Fruit fly (Drosophila melanogaster) whole organism, embryonic: ENCODE measurements around the gene Col4a1.
A peak's percentile ranks its signal among the peaks of the same experiment; 100 is the strongest.

Experiments
- ATbp ChIP-seq: fragments of 200-800 bp; sonication (Bioruptor generic); optimal IDR thresholded peaks from 2 replicates; lab custom pipeline; 2017; ENCODE audit warnings: missing biosample characterization, mild to moderate bottlenecking, missing genetic modification characterization, missing genetic modification reagents
- Antp ChIP-seq: fragments of 200-800 bp; sonication (Bioruptor generic); optimal IDR thresholded peaks from 3 replicates; lab custom pipeline; 2016; ENCODE audit warnings: missing biosample characterization, missing genetic modification characterization
- Awh ChIP-seq: fragments of 200-800 bp; sonication (Bioruptor generic); IDR thresholded peaks from 2 replicates; pipeline ENCODE4, ENCODE4 v1.3.6; 2022; ENCODE audit warnings: missing biosample characterization, missing genetic modification characterization
- B-H1 ChIP-seq: fragments of 200-800 bp; sonication (Bioruptor generic); IDR thresholded peaks from 3 replicates; pipeline ENCODE4 v1.3.6; 2022; ENCODE audit warnings: missing biosample characterization, missing genetic modification characterization
- Bgb ChIP-seq: fragments of 200-800 bp; sonication (Bioruptor generic); IDR thresholded peaks from 2 replicates; pipeline ENCODE4 v1.3.6; 2022; ENCODE audit warnings: missing biosample characterization, missing genetic modification characterization; ENCODE audit not compliant: partially characterized antibody
- CG10274 ChIP-seq: fragments of 200-800 bp; sonication (Bioruptor generic); optimal IDR thresholded peaks from 3 replicates; lab custom pipeline; 2017; ENCODE audit warnings: missing biosample characterization, mild to moderate bottlenecking, missing genetic modification characterization
- CG11504 ChIP-seq: fragments of 200-800 bp; sonication (Bioruptor generic); optimal IDR thresholded peaks from 3 replicates; lab custom pipeline; 2019; ENCODE audit warnings: missing biosample characterization, mild to moderate bottlenecking, missing genetic modification characterization, moderate library complexity
- CG12219 ChIP-seq: fragments of 200-800 bp; sonication (Bioruptor generic); optimal IDR thresholded peaks from 3 replicates; lab custom pipeline; 2018; ENCODE audit warnings: missing biosample characterization, mild to moderate bottlenecking, missing genetic modification characterization
- CG13296 ChIP-seq: fragments of 200-800 bp; sonication (Bioruptor generic); optimal IDR thresholded peaks from 3 replicates; lab custom pipeline; 2018; ENCODE audit warnings: missing biosample characterization, mild to moderate bottlenecking, missing genetic modification characterization
- CG14710 ChIP-seq: fragments of 200-800 bp; sonication (Bioruptor generic); optimal IDR thresholded peaks from 3 replicates; lab custom pipeline; 2019; ENCODE audit warnings: missing biosample characterization, mild to moderate bottlenecking, missing genetic modification characterization, moderate library complexity
- CG15479 ChIP-seq: fragments of 200-800 bp; sonication (Bioruptor generic); optimal IDR thresholded peaks from 3 replicates; lab custom pipeline; 2019; ENCODE audit warnings: missing biosample characterization, mild to moderate bottlenecking, missing genetic modification characterization, moderate library complexity
- CG15514 ChIP-seq: fragments of 200-800 bp; sonication (Bioruptor generic); optimal IDR thresholded peaks from 3 replicates; lab custom pipeline; 2017; ENCODE audit warnings: missing biosample characterization, missing genetic modification characterization, mild to moderate bottlenecking, moderate library complexity, missing genetic modification reagents
- CG17361 ChIP-seq: fragments of 200-800 bp; sonication (Bioruptor generic); IDR thresholded peaks from 3 replicates; pipeline ENCODE4 v1.3.6; 2022; ENCODE audit warnings: missing biosample characterization, missing genetic modification characterization
- CG17568 ChIP-seq: fragments of 200-800 bp; sonication (Bioruptor generic); optimal IDR thresholded peaks from 2 replicates; lab custom pipeline; 2018; ENCODE audit warnings: missing biosample characterization, mild to moderate bottlenecking, missing genetic modification characterization, moderate library complexity
- CG18476 ChIP-seq: fragments of 200-800 bp; sonication (Bioruptor generic); optimal IDR thresholded peaks from 2 replicates; lab custom pipeline; 2016; ENCODE audit warnings: missing biosample characterization, mild to moderate bottlenecking, missing genetic modification characterization
- CG18599 ChIP-seq: fragments of 200-800 bp; sonication (Bioruptor generic); optimal IDR thresholded peaks from 3 replicates; lab custom pipeline; 2017; ENCODE audit warnings: missing biosample characterization, missing genetic modification characterization, mild to moderate bottlenecking, moderate library complexity, missing genetic modification reagents
- CG2129 ChIP-seq: fragments of 200-800 bp; sonication (Bioruptor generic); IDR thresholded peaks from 2 replicates; pipeline ENCODE4 v1.3.6; 2022; ENCODE audit warnings: missing biosample characterization, missing genetic modification characterization; ENCODE audit not compliant: partially characterized antibody
- CG2712 ChIP-seq: fragments of 200-800 bp; optimal IDR thresholded peaks from 3 replicates; lab custom pipeline; 2019; ENCODE audit warnings: missing biosample characterization, mild to moderate bottlenecking, missing genetic modification characterization, moderate library complexity
- CG32767 ChIP-seq: fragments of 200-800 bp; sonication (Bioruptor generic); IDR thresholded peaks from 2 replicates; pipeline ENCODE4 v1.3.6; 2022; ENCODE audit warnings: missing biosample characterization, missing genetic modification characterization
- CG32772 ChIP-seq: fragments of 200-800 bp; sonication (Bioruptor generic); IDR thresholded peaks from 2 replicates; pipeline ENCODE4 v1.3.6; 2022; ENCODE audit warnings: missing biosample characterization, missing genetic modification characterization
- CG43689 ChIP-seq: fragments of 200-800 bp; sonication (Bioruptor generic); IDR thresholded peaks from 2 replicates; pipeline ENCODE4 v1.3.6; 2022; ENCODE audit warnings: missing biosample characterization, missing genetic modification characterization
- CG4820 ChIP-seq: fragments of 200-800 bp; sonication (Bioruptor generic); optimal IDR thresholded peaks from 3 replicates; lab custom pipeline; 2016; ENCODE audit warnings: missing biosample characterization, missing genetic modification characterization
- CG5953 ChIP-seq: fragments of 200-800 bp; sonication (Bioruptor generic); IDR thresholded peaks from 2 replicates; pipeline ENCODE4 v1.3.6; 2022; ENCODE audit warnings: missing biosample characterization, missing genetic modification characterization
- CG8281 ChIP-seq: fragments of 200-800 bp; sonication (Bioruptor generic); optimal IDR thresholded peaks from 2 replicates; lab custom pipeline; 2018; ENCODE audit warnings: missing biosample characterization, mild to moderate bottlenecking, missing genetic modification characterization, moderate library complexity
- CG8290 ChIP-seq, 3 experiments: fragments of 200-800 bp; sonication (Bioruptor generic); optimal IDR thresholded peaks; 2 replicates each; lab custom pipeline; 2016 to 2019; ENCODE audit warnings: missing biosample characterization in 3 of 3, missing genetic modification characterization in 3 of 3, mild to moderate bottlenecking in 2 of 3, moderate library complexity in 1 of 3
- CG8359 ChIP-seq: fragments of 200-800 bp; sonication (Bioruptor generic); optimal IDR thresholded peaks from 2 replicates; lab custom pipeline; 2017; ENCODE audit warnings: missing biosample characterization, mild to moderate bottlenecking, missing genetic modification characterization, borderline replicate concordance
- CG8388 ChIP-seq: fragments of 200-800 bp; sonication (Bioruptor generic); optimal IDR thresholded peaks from 2 replicates; lab custom pipeline; 2019; ENCODE audit warnings: missing biosample characterization, mild to moderate bottlenecking, missing genetic modification characterization, moderate library complexity
- CG8765 ChIP-seq: fragments of 200-800 bp; sonication (Bioruptor generic); IDR thresholded peaks from 2 replicates; pipeline ENCODE4 v1.3.6; 2022; ENCODE audit warnings: missing biosample characterization, missing genetic modification characterization
- CG9797 ChIP-seq: fragments of 200-800 bp; sonication (Bioruptor generic); optimal IDR thresholded peaks from 3 replicates; lab custom pipeline; 2018; ENCODE audit warnings: missing biosample characterization, mild to moderate bottlenecking, missing genetic modification characterization
- D ChIP-seq, 2 experiments: fragments of 200-800 bp in 1 of 2; fragments of >200 bp in 1 of 2; sonication (Bioruptor generic) in 1 of 2; optimal IDR thresholded peaks; 2 replicates in 1 of 2; 3 replicates in 1 of 2; lab custom pipeline; 2017; ENCODE audit warnings: mild to moderate bottlenecking in 1 of 2, missing biosample characterization in 1 of 2, missing genetic modification characterization in 1 of 2, missing genetic modification reagents in 1 of 2
- Dip3 ChIP-seq: fragments of 200-800 bp; sonication (Bioruptor generic); optimal IDR thresholded peaks from 3 replicates; lab custom pipeline; 2016; ENCODE audit warnings: missing biosample characterization, missing genetic modification characterization
- E2f1 ChIP-seq: fragments of 200-800 bp; sonication (Bioruptor generic); IDR thresholded peaks from 2 replicates; pipeline ENCODE4 v1.3.6; 2022; ENCODE audit warnings: missing biosample characterization, missing genetic modification characterization
- Ets65A ChIP-seq: fragments of 200-800 bp; sonication (Bioruptor generic); peaks from one replicate; lab custom pipeline; 2016; ENCODE audit warnings: missing biosample characterization, missing genetic modification characterization
- Hr51 ChIP-seq, 2 experiments: fragments of 200-800 bp; sonication (Bioruptor generic); optimal IDR thresholded peaks; 2 replicates in 1 of 2; 3 replicates in 1 of 2; lab custom pipeline; 2016 to 2018; ENCODE audit warnings: missing biosample characterization in 2 of 2, missing genetic modification characterization in 2 of 2, mild to moderate bottlenecking in 1 of 2, moderate library complexity in 1 of 2
- NC2β ChIP-seq: fragments of 200-800 bp; sonication (Bioruptor generic); optimal IDR thresholded peaks from 2 replicates; lab custom pipeline; 2016; ENCODE audit warnings: missing biosample characterization, missing genetic modification characterization
- Six4 ChIP-seq: fragments of 200-800 bp; sonication (Bioruptor generic); optimal IDR thresholded peaks from 2 replicates; lab custom pipeline; 2016; ENCODE audit warnings: missing biosample characterization, missing genetic modification characterization
- bcd ChIP-seq: fragments of 200-800 bp; sonication (Bioruptor generic); optimal IDR thresholded peaks from 2 replicates; lab custom pipeline; 2017; ENCODE audit warnings: missing biosample characterization, mild to moderate bottlenecking, missing genetic modification characterization
- emc ChIP-seq: fragments of 200-800 bp; sonication (Bioruptor generic); optimal IDR thresholded peaks from 2 replicates; lab custom pipeline; 2016; ENCODE audit warnings: missing biosample characterization, missing genetic modification characterization
- fu2 ChIP-seq: fragments of 200-800 bp; sonication (Bioruptor generic); optimal IDR thresholded peaks from 2 replicates; lab custom pipeline; 2016; ENCODE audit warnings: missing biosample characterization, missing genetic modification characterization
- gem ChIP-seq: fragments of 200-800 bp; sonication (Bioruptor generic); optimal IDR thresholded peaks from 2 replicates; lab custom pipeline; 2019; ENCODE audit warnings: missing biosample characterization, mild to moderate bottlenecking, missing genetic modification characterization, moderate library complexity
- gt ChIP-seq: fragments of 200-800 bp; sonication (Bioruptor generic); IDR thresholded peaks from 2 replicates; pipeline ENCODE4 v1.3.6; 2022; ENCODE audit warnings: missing biosample characterization, missing genetic modification characterization
- h ChIP-seq: fragments of >200 bp; optimal IDR thresholded peaks from 2 replicates; lab custom pipeline; 2017
- ind ChIP-seq: fragments of 200-800 bp; sonication (Bioruptor generic); optimal IDR thresholded peaks from 3 replicates; lab custom pipeline; 2016; ENCODE audit warnings: missing biosample characterization, missing genetic modification characterization
- kni ChIP-seq: fragments of 200-800 bp; sonication (Bioruptor generic); optimal IDR thresholded peaks from 3 replicates; lab custom pipeline; 2017; ENCODE audit warnings: mild to moderate bottlenecking, missing biosample characterization, missing genetic modification reagents, missing genetic modification characterization
- repo ChIP-seq: fragments of 200-800 bp; sonication (Bioruptor generic); optimal IDR thresholded peaks from 2 replicates; lab custom pipeline; 2016; ENCODE audit warnings: missing biosample characterization, missing genetic modification characterization
- rib ChIP-seq: fragments of 200-800 bp; sonication (Bioruptor generic); IDR thresholded peaks from 2 replicates; pipeline ENCODE4 v1.3.6; 2022; ENCODE audit warnings: missing biosample characterization, missing genetic modification characterization
- sd ChIP-seq: fragments of 200-800 bp; sonication (Bioruptor generic); optimal IDR thresholded peaks from 3 replicates; lab custom pipeline; 2018; ENCODE audit warnings: missing biosample characterization, mild to moderate bottlenecking, missing genetic modification characterization, moderate library complexity
- ssp ChIP-seq: fragments of 200-800 bp; sonication (Bioruptor generic); IDR thresholded peaks from 2 replicates; pipeline ENCODE4 v1.3.6; 2022; ENCODE audit warnings: missing biosample characterization, missing genetic modification characterization
- tx ChIP-seq: fragments of 200-800 bp; sonication (Bioruptor generic); optimal IDR thresholded peaks from 2 replicates; lab custom pipeline; 2016; ENCODE audit warnings: missing biosample characterization, missing genetic modification characterization

Gene Col4a1

dm6 chr2L:5062799-5063404 lies 33.5 kb downstream of the Col4a1 start (continued):
- no peak for TF ChIP-seq ind (GFP tag; lab: Kevin White, UChicago)
- no peak for TF ChIP-seq CG2712 (tag; lab: Kevin White, UChicago)
- TF ChIP-seq CG17568 (GFP tag; lab: Kevin White, UChicago), result no peak
- no peak for TF ChIP-seq gem (tag; lab: Kevin White, UChicago)
- no peak for TF ChIP-seq D (optimal IDR thresholded peaks at IDR 0.05; lab: Kevin White, UChicago)
- TF ChIP-seq D (GFP tag; optimal IDR thresholded peaks at IDR 0.05; lab: Kevin White, UChicago), result no peak
- TF ChIP-seq CG17361 (GFP tag; lab: Robert Waterston, UW), result no peak
- no peak for TF ChIP-seq fu2 (GFP tag; lab: Kevin White, UChicago)
- no peak for TF ChIP-seq CG14710
- no peak for TF ChIP-seq Awh (GFP tag; lab: Robert Waterston, UW)
- TF ChIP-seq CG2129 (GFP tag; lab: Robert Waterston, UW), result no peak
- no peak for TF ChIP-seq CG18599 (GFP tag; lab: Kevin White, UChicago)
- TF ChIP-seq CG12219 (GFP tag; lab: Kevin White, UChicago), result no peak
- no peak for TF ChIP-seq Hr51 (GFP tag; optimal IDR thresholded peaks at IDR 0.05; lab: Kevin White, UChicago)
- TF ChIP-seq bcd (GFP tag; lab: Kevin White, UChicago), result no peak
- TF ChIP-seq CG8359 (GFP tag; lab: Kevin White, UChicago), result no peak
- TF ChIP-seq CG10274 (GFP tag; lab: Kevin White, UChicago), result no peak
- TF ChIP-seq CG18476 (GFP tag; lab: Kevin White, UChicago), result peak; percentile 44
- peak; percentile 43; the same call in 1 of the 2 replicates for TF ChIP-seq CG5953 (GFP tag; lab: Robert Waterston, UW)
- no peak for TF ChIP-seq tx (GFP tag; lab: Kevin White, UChicago)
- no peak for TF ChIP-seq Dip3
- TF ChIP-seq E2f1 (GFP tag; lab: Robert Waterston, UW), result 0 out of 2 replicates have a peak, but pooled peaks have one; percentile 21
- no peak for TF ChIP-seq repo (GFP tag; lab: Kevin White, UChicago)
- no peak for TF ChIP-seq emc
- TF ChIP-seq CG8290 (GFP tag; optimal IDR thresholded peaks at IDR 0.05; lab: Kevin White, UChicago), result no peak
- TF ChIP-seq CG8290 (tag; optimal IDR thresholded peaks at IDR 0.05; lab: Kevin White, UChicago), result no peak
- TF ChIP-seq NC2β (GFP tag; lab: Kevin White, UChicago), result no peak
- no peak for TF ChIP-seq CG32767 (GFP tag; lab: Robert Waterston, UW)
- TF ChIP-seq gt (GFP tag; lab: Robert Waterston, UW), result no peak
- TF ChIP-seq CG13296 (GFP tag; lab: Kevin White, UChicago), result no peak
- TF ChIP-seq CG11504 (tag; lab: Kevin White, UChicago), result no peak
- TF ChIP-seq CG32772 (GFP tag; lab: Robert Waterston, UW), result no peak
- TF ChIP-seq kni, result no peak
- TF ChIP-seq B-H1, result no peak
- peak; percentile 15 for TF ChIP-seq Antp (GFP tag; lab: Kevin White, UChicago)
- TF ChIP-seq ssp, result no peak
- TF ChIP-seq rib (GFP tag; lab: Robert Waterston, UW), result no peak
- TF ChIP-seq CG8281, result no peak
- peak; percentile 66 for TF ChIP-seq CG15514 (GFP tag; lab: Kevin White, UChicago)
- TF ChIP-seq sd (tag; lab: Kevin White, UChicago), result no peak
- no peak for TF ChIP-seq CG15479 (GFP tag; lab: Kevin White, UChicago)
- peak; percentile 7; the same call in 1 of the 2 replicates for TF ChIP-seq Bgb (GFP tag; lab: Robert Waterston, UW)
- TF ChIP-seq Six4 (GFP tag; lab: Kevin White, UChicago), result no peak
- TF ChIP-seq CG43689 (GFP tag; lab: Robert Waterston, UW), result no peak
- no peak for TF ChIP-seq CG9797 (GFP tag; lab: Kevin White, UChicago)
- no peak for TF ChIP-seq ATbp
- TF ChIP-seq Ets65A (GFP tag; lab: Kevin White, UChicago), result no peak
- TF ChIP-seq CG8388, result no peak
- no peak for TF ChIP-seq CG4820 (GFP tag; lab: Kevin White, UChicago)
- TF ChIP-seq CG8765 (GFP tag; lab: Robert Waterston, UW), result no peak
- no peak for TF ChIP-seq h (lab: Kevin White, UChicago)
